Worm (Caenorhabditis elegans) whole organism, L4 larva: Measurements from ENCODE around the gene C31E10.6.
A peak's percentile ranks its signal among the peaks of the same experiment; 100 is the strongest.

Source experiments
- F10B5.3 ChIP-seq: sonication (generic microtip); optimal IDR thresholded peaks from 2 replicates; lab custom pipeline; 2016; ENCODE audit warnings: mild to moderate bottlenecking, missing genetic modification characterization, missing compliant biosample characterization
- Y48G9A.11 ChIP-seq: fragments of 200-800 bp; sonication (Bioruptor generic); IDR thresholded peaks from 2 replicates; pipeline ENCODE4 v1.3.6; 2022; ENCODE audit warnings: missing genetic modification reagents, missing genetic modification characterization, missing compliant biosample characterization
- aha-1 ChIP-seq: fragments of 150-350 bp; peaks from one replicate; lab custom pipeline; 2014; ENCODE audit warnings: missing biosample characterization, missing genetic modification characterization
- arid-1 ChIP-seq: fragments of 200-800 bp; sonication (Bioruptor generic); conservative IDR thresholded peaks from 2 replicates; pipeline ENCODE4 v1.3.6; 2022; ENCODE audit warnings: missing genetic modification reagents, missing genetic modification characterization, missing compliant biosample characterization
- attf-4 ChIP-seq: sonication (generic microtip); optimal IDR thresholded peaks from 3 replicates; lab custom pipeline; 2017; ENCODE audit warnings: missing biosample characterization, missing genetic modification characterization
- daf-12 ChIP-seq: fragments of 150-350 bp; optimal IDR thresholded peaks from 2 replicates; lab custom pipeline; 2014; ENCODE audit warnings: missing biosample characterization, missing genetic modification reagents, missing genetic modification characterization
- daf-16 ChIP-seq, 3 experiments: sonication (generic microtip); optimal IDR thresholded peaks; 2 replicates each; lab custom pipeline; 2016 to 2017; ENCODE audit warnings: missing genetic modification characterization in 3 of 3, missing genetic modification reagents in 3 of 3, mild to moderate bottlenecking in 2 of 3, missing compliant biosample characterization in 2 of 3, missing biosample characterization in 1 of 3, moderate library complexity in 1 of 3
- dmd-6 ChIP-seq: fragments of 200-800 bp; sonication (Bioruptor generic); IDR thresholded peaks from 2 replicates; pipeline ENCODE4 v1.3.6; 2022; ENCODE audit warnings: missing genetic modification reagents, missing genetic modification characterization, missing compliant biosample characterization
- dmd-8 ChIP-seq: fragments of 200-800 bp; sonication (Bioruptor generic); IDR thresholded peaks from 2 replicates; pipeline ENCODE4 v1.3.6; 2022; ENCODE audit warnings: missing genetic modification characterization, missing compliant biosample characterization
- dpl-1 ChIP-seq: fragments of 150-350 bp; optimal IDR thresholded peaks from 2 replicates; lab custom pipeline; 2014; ENCODE audit warnings: missing biosample characterization, missing genetic modification reagents, missing genetic modification characterization
- duxl-1 ChIP-seq: sonication (generic microtip); optimal IDR thresholded peaks from 2 replicates; lab custom pipeline; 2016; ENCODE audit warnings: mild to moderate bottlenecking, missing genetic modification characterization, moderate library complexity, missing compliant biosample characterization; ENCODE audit not compliant: poor library complexity
- dve-1 ChIP-seq: sonication (generic microtip); optimal IDR thresholded peaks from 2 replicates; lab custom pipeline; 2017; ENCODE audit warnings: antibody characterized with exemption, mild to moderate bottlenecking, missing genetic modification characterization, missing compliant biosample characterization; ENCODE audit not compliant: insufficient read depth
- hif-1 ChIP-seq, 2 experiments: sonication (generic microtip); optimal IDR thresholded peaks; 2 replicates each; lab custom pipeline; 2016 to 2017; ENCODE audit warnings: missing compliant biosample characterization in 2 of 2, missing genetic modification characterization in 2 of 2, missing genetic modification reagents in 2 of 2, missing genotype in 2 of 2, mild to moderate bottlenecking in 1 of 2
- hlh-11 ChIP-seq: fragments of 200-800 bp; sonication (Bioruptor generic); optimal IDR thresholded peaks from 2 replicates; lab custom pipeline; 2018; ENCODE audit warnings: mild to moderate bottlenecking, missing genetic modification characterization, missing compliant biosample characterization
- hlh-30 ChIP-seq: sonication (generic microtip); optimal IDR thresholded peaks from 2 replicates; lab custom pipeline; 2017; ENCODE audit warnings: antibody characterized with exemption, mild to moderate bottlenecking, missing genetic modification characterization, missing compliant biosample characterization; ENCODE audit not compliant: insufficient read depth
- hmg-1.1 ChIP-seq: fragments of 200-800 bp; sonication (Bioruptor generic); IDR thresholded peaks from 2 replicates; pipeline ENCODE4 v1.3.6; 2022; ENCODE audit warnings: missing genetic modification reagents, missing genetic modification characterization, missing compliant biosample characterization
- lim-7 ChIP-seq: fragments of 200-800 bp; sonication (Bioruptor generic); IDR thresholded peaks from 2 replicates; pipeline ENCODE4 v1.3.6; 2022; ENCODE audit warnings: missing genetic modification characterization, missing compliant biosample characterization
- lin-1 ChIP-seq: fragments of 200-800 bp; sonication (Bioruptor generic); IDR thresholded peaks from 2 replicates; pipeline ENCODE4 v1.3.6; 2022; ENCODE audit warnings: missing genetic modification reagents, missing genetic modification characterization, missing compliant biosample characterization
- lin-38 ChIP-seq: fragments of 200-800 bp; sonication (Bioruptor generic); IDR thresholded peaks from 2 replicates; pipeline ENCODE4 v1.3.6; 2022; ENCODE audit warnings: missing genetic modification reagents, missing genetic modification characterization, missing compliant biosample characterization
- lsy-2 ChIP-seq, 2 experiments: fragments of 150-350 bp in 1 of 2; sonication (generic microtip) in 1 of 2; optimal IDR thresholded peaks; 2 replicates each; lab custom pipeline; 2014 to 2017; ENCODE audit warnings: missing biosample characterization in 2 of 2, missing genetic modification characterization in 2 of 2
- mdl-1 ChIP-seq, 2 experiments: fragments of 150-350 bp in 1 of 2; sonication (generic microtip) in 1 of 2; optimal IDR thresholded peaks; 2 replicates each; lab custom pipeline; 2014 to 2017; ENCODE audit warnings: missing biosample characterization in 2 of 2, missing genetic modification characterization in 2 of 2
- mep-1 ChIP-seq: fragments of 150-350 bp; sonication (generic microtip); optimal IDR thresholded peaks from 3 replicates; lab custom pipeline; 2014; ENCODE audit warnings: missing biosample characterization, missing genetic modification characterization
- mes-2 ChIP-seq: sonication (generic microtip); optimal IDR thresholded peaks from 2 replicates; lab custom pipeline; 2016; ENCODE audit warnings: missing genotype, mild to moderate bottlenecking, missing genetic modification characterization, missing compliant biosample characterization; ENCODE audit not compliant: poor library complexity, severe bottlenecking
- mxl-3 ChIP-seq: fragments of 200-800 bp; sonication (Bioruptor generic); optimal IDR thresholded peaks from 2 replicates; lab custom pipeline; 2018; ENCODE audit warnings: mild to moderate bottlenecking, missing genetic modification characterization, missing compliant biosample characterization
- nhr-102 ChIP-seq: sonication (generic microtip); optimal IDR thresholded peaks from 2 replicates; lab custom pipeline; 2016; ENCODE audit warnings: mild to moderate bottlenecking, missing genetic modification characterization, moderate library complexity, missing compliant biosample characterization
- nhr-11 ChIP-seq: fragments of 150-350 bp; optimal IDR thresholded peaks from 2 replicates; lab custom pipeline; 2014; ENCODE audit warnings: missing biosample characterization, missing genetic modification characterization
- nhr-111 ChIP-seq: fragments of 200-800 bp; sonication (Bioruptor generic); optimal IDR thresholded peaks from 2 replicates; lab custom pipeline; 2018; ENCODE audit warnings: mild to moderate bottlenecking, missing genetic modification characterization, missing compliant biosample characterization
- nhr-25 ChIP-seq: sonication (generic microtip); optimal IDR thresholded peaks from 2 replicates; lab custom pipeline; 2017; ENCODE audit warnings: missing genetic modification characterization, mild to moderate bottlenecking, missing compliant biosample characterization, antibody characterized with exemption, moderate library complexity, borderline replicate concordance; ENCODE audit not compliant: insufficient read depth
- nhr-28 ChIP-seq: fragments of 150-350 bp; optimal IDR thresholded peaks from 2 replicates; lab custom pipeline; 2014; ENCODE audit warnings: missing biosample characterization, missing genetic modification characterization
- nhr-48 ChIP-seq: sonication (generic microtip); optimal IDR thresholded peaks from 2 replicates; lab custom pipeline; 2016; ENCODE audit warnings: mild to moderate bottlenecking, missing genetic modification characterization, missing compliant biosample characterization
- nhr-6 ChIP-seq: fragments of 150-350 bp; optimal IDR thresholded peaks from 2 replicates; lab custom pipeline; 2014; ENCODE audit warnings: missing biosample characterization, missing genetic modification characterization
- nhr-77 ChIP-seq: fragments of 150-350 bp; optimal IDR thresholded peaks from 2 replicates; lab custom pipeline; 2014; ENCODE audit warnings: missing biosample characterization, missing genetic modification characterization
- pha-4 ChIP-seq, 2 experiments: fragments of 150-350 bp in 1 of 2; fragments of 200-800 bp in 1 of 2; sonication (Bioruptor generic) in 1 of 2; IDR thresholded peaks in 1 of 2; optimal IDR thresholded peaks in 1 of 2; 2 replicates each; pipeline versions ENCODE4 v1.3.6 to Lab custom; 2014 to 2022; ENCODE audit warnings: missing genetic modification characterization in 2 of 2, missing genetic modification reagents in 2 of 2, missing biosample characterization in 1 of 2, missing compliant biosample characterization in 1 of 2
- php-3 ChIP-seq: fragments of 200-800 bp; sonication (Bioruptor generic); IDR thresholded peaks from 2 replicates; pipeline ENCODE4 v1.3.6; 2022; ENCODE audit warnings: missing genetic modification reagents, missing genetic modification characterization, missing compliant biosample characterization
- pqm-1 ChIP-seq: sonication (generic microtip); optimal IDR thresholded peaks from 2 replicates; lab custom pipeline; 2017; ENCODE audit warnings: missing biosample characterization, missing genetic modification characterization
- rbr-2 ChIP-seq: sonication (generic microtip); optimal IDR thresholded peaks from 2 replicates; lab custom pipeline; 2016; ENCODE audit warnings: missing genotype, missing genetic modification characterization, missing compliant biosample characterization
- sdz-12 ChIP-seq: fragments of 200-800 bp; sonication (Bioruptor generic); optimal IDR thresholded peaks from 2 replicates; lab custom pipeline; 2018; ENCODE audit warnings: mild to moderate bottlenecking, missing genetic modification characterization, missing compliant biosample characterization
- snpc-1.2 ChIP-seq: fragments of 200-800 bp; sonication (Bioruptor generic); IDR thresholded peaks from 2 replicates; pipeline ENCODE4 v1.3.6; 2022; ENCODE audit warnings: missing genetic modification reagents, missing genetic modification characterization, missing compliant biosample characterization
- spr-3 ChIP-seq: fragments of 200-800 bp; sonication (Bioruptor generic); optimal IDR thresholded peaks from 2 replicates; lab custom pipeline; 2018; ENCODE audit warnings: mild to moderate bottlenecking, missing genetic modification characterization, missing compliant biosample characterization
- unc-62 ChIP-seq, 3 experiments: fragments of 150-350 bp in 1 of 3; sonication (generic microtip); optimal IDR thresholded peaks in 2 of 3; peaks in 1 of 3; 1 replicate in 1 of 3; 2 replicates in 2 of 3; lab custom pipeline; 2014 to 2017; ENCODE audit warnings: missing biosample characterization in 3 of 3, missing genetic modification characterization in 3 of 3, missing genetic modification reagents in 3 of 3, missing genotype in 1 of 3
- zag-1 ChIP-seq: fragments of 150-350 bp; optimal IDR thresholded peaks from 2 replicates; lab custom pipeline; 2014; ENCODE audit warnings: missing biosample characterization, missing genetic modification characterization
- zfp-2 ChIP-seq: sonication (generic microtip); optimal IDR thresholded peaks from 2 replicates; lab custom pipeline; 2016; ENCODE audit warnings: mild to moderate bottlenecking, missing genetic modification characterization, missing compliant biosample characterization

C31E10.6 gene

ce11 chrX:14001494-14001974 lies 5.4 kb downstream of the C31E10.6 start, which contains the start of gene cytb-5.1:
Gene cytb-5.1 (plus strand): TSS chrX:14001924.
- TF ChIP-seq F10B5.3 (tag; lab: Kevin White, UChicago) (no peak), nhr-77 (tag; lab: Kevin White, UChicago) (peak; percentile 36), mes-2 (tag; lab: Kevin White, UChicago) (peak; percentile 30), attf-4 (tag; lab: Kevin White, UChicago) (no peak), pha-4 (GFP tag; IDR thresholded peaks at IDR 0.05; lab: Robert Waterston, UW) (peak; percentile 39; the same call in 1 of the 2 replicates), pha-4 (tag; optimal IDR thresholded peaks at IDR 0.05; lab: Kevin White, UChicago) (peak; percentile 58), nhr-48 (tag; lab: Kevin White, UChicago) (peak; percentile 34), php-3 (GFP tag; lab: Robert Waterston, UW) (0 out of 2 replicates have a peak, but pooled peaks have one; percentile 18), spr-3 (GFP tag; lab: Kevin White, UChicago) (no peak), dmd-8 (GFP tag; lab: Robert Waterston, UW) (no peak), duxl-1 (tag; lab: Kevin White, UChicago) (no peak), lsy-2 (tag; optimal IDR thresholded peaks at IDR 0.05; lab: Kevin White, UChicago) (peak; percentile 5 to 58), nhr-11 (tag; lab: Kevin White, UChicago) (peak; percentile 15), arid-1 (GFP tag; lab: Robert Waterston, UW) (no peak), hlh-11 (tag; lab: Kevin White, UChicago) (peak; percentile 80), nhr-28 (peak; percentile 94), snpc-1.2 (GFP tag; lab: Robert Waterston, UW) (no peak), nhr-6 (tag; lab: Kevin White, UChicago) (peak; percentile 67), mdl-1 (tag; optimal IDR thresholded peaks at IDR 0.05; lab: Kevin White, UChicago) (peak in 1 of 2 experiments; percentile 75), dmd-6 (GFP tag; lab: Robert Waterston, UW) (peak; percentile 58), mep-1 (peak; percentile 67), lim-7 (GFP tag; lab: Robert Waterston, UW) (no peak), mxl-3 (peak; percentile 18), daf-16 (GFP tag; optimal IDR thresholded peaks at IDR 0.05; lab: Kevin White, UChicago) (peak in 1 of 2 experiments; percentile 7), daf-16 (tag; optimal IDR thresholded peaks at IDR 0.05; lab: Kevin White, UChicago) (peak; percentile 86), nhr-111 (no peak), zfp-2 (tag; lab: Kevin White, UChicago) (no peak), sdz-12 (no peak), unc-62 (GFP tag; optimal IDR thresholded peaks at IDR 0.05 in 1 of 2; lab: Kevin White, UChicago) (peak in 1 of 2 experiments; percentile 70), unc-62 (tag; optimal IDR thresholded peaks at IDR 0.05; lab: Kevin White, UChicago) (no peak), nhr-102 (tag; lab: Kevin White, UChicago) (peak; percentile 84), lin-1 (GFP tag; lab: Robert Waterston, UW) (no peak), daf-12 (tag; lab: Kevin White, UChicago) (no peak), pqm-1 (tag; lab: Kevin White, UChicago) (peak; percentile 69), dpl-1 (GFP tag; lab: Kevin White, UChicago) (no peak), nhr-25 (tag; lab: Kevin White, UChicago) (peak; percentile 4), rbr-2 (tag; lab: Kevin White, UChicago) (peak; percentile 16), dve-1 (tag; lab: Kevin White, UChicago) (peak; percentile 68), Y48G9A.11 (GFP tag; lab: Robert Waterston, UW) (no peak), hmg-1.1 (peak; percentile 54; the same call in 1 of the 2 replicates), zag-1 (tag; lab: Kevin White, UChicago) (no peak), aha-1 (peak; percentile 39), hlh-30 (tag; lab: Kevin White, UChicago) (peak; percentile 71), lin-38 (GFP tag; lab: Robert Waterston, UW) (no peak), hif-1 (tag; optimal IDR thresholded peaks at IDR 0.05; lab: Kevin White, UChicago) (peak in 1 of 2 experiments; percentile 2)
